Worm (Caenorhabditis elegans) whole organism, L4/young adult: ENCODE measurements around the gene F17C11.11.

Source experiments
- W03F9.2 ChIP-seq: fragments of 150-350 bp; optimal IDR thresholded peaks from 2 replicates; lab custom pipeline; 2014; ENCODE audit warnings: missing biosample characterization, missing genetic modification characterization
- dao-5 ChIP-seq: sonication (generic microtip); optimal IDR thresholded peaks from 2 replicates; lab custom pipeline; 2016; ENCODE audit warnings: missing genotype, missing genetic modification characterization, moderate library complexity, missing compliant biosample characterization
- him-1 ChIP-seq: sonication (generic microtip); optimal IDR thresholded peaks from 2 replicates; lab custom pipeline; 2016; ENCODE audit warnings: missing genotype, missing genetic modification reagents, missing genetic modification characterization, missing compliant biosample characterization

DNA sequence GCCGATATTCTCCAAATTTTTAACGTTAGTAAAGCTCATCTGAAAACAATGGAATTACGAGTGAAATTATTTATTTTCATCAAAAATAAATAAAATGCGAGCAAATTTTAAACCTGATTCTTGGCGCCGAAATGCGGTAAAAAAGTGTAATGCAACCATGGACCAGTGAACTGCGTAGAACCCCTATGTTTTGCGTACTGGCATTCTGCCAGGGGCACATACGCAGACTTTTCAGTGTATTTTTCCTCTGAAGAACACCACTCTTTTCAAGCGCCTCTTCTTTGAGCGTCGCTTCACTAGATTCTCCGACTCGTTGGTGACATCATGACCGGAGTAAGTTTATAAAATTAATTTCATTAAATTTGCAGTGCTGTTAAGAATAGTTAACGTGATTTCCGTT lies 26.9 kb upstream of the F17C11.11 start, which contains the start of the genes ctf-4 and eef-1G:
- TF ChIP-seq him-1 (tag; lab: Kevin White, UChicago) (peak; percentile 89), W03F9.2 (tag; lab: Kevin White, UChicago) (peak; percentile 97), dao-5 (tag; lab: Kevin White, UChicago) (no peak)
